Fruit fly (Drosophila melanogaster): Measurements from ENCODE around the gene CG1806.

The CG1806 gene

DNA sequence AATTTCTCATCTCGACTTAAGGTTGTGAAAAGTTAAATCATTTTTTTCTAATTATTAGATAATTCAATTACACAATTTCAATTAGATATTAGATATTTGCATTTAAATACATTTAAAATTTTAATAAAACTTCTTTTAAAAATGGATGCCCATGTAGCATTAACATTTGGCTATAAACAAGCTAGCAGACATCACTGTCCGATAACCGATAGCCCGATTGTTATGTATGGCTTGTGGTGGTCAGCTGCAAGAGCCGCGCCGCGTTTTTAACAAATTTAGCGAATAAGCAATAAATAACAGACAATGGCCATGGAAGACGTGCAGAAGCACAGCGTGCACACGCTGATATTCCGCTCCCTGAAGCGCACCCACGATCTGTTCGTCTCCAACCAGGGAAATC, 13.9 kb downstream of the CG1806 start, which contains the start of gene Tango4 (continued):
- TF ChIP-seq crp (GFP tag; optimal IDR thresholded peaks at IDR 0.05) (peak in 1 of 2 experiments; percentile 59), unc-4 (GFP tag; IDR thresholded peaks at IDR 0.05; ENCODE audit: partially characterized antibody) (no peak), bsh (GFP tag; optimal IDR thresholded peaks at IDR 0.05) (no peak), stwl (tag; optimal IDR thresholded peaks at IDR 0.05) (peak; percentile 27), CG8924 (tag; optimal IDR thresholded peaks at IDR 0.05) (no peak), CG17802 (tag; optimal IDR thresholded peaks at IDR 0.05) (no peak), H15 (GFP tag; IDR thresholded peaks at IDR 0.05) (no peak), GATAe (GFP tag; conservative IDR thresholded peaks at IDR 0.05) (no peak), oc (tag; optimal IDR thresholded peaks at IDR 0.05) (no peak), wdn (GFP tag; IDR thresholded peaks at IDR 0.05) (no peak), gt (GFP tag; IDR thresholded peaks at IDR 0.05) (no peak), Sry-β (GFP tag; optimal IDR thresholded peaks at IDR 0.05) (peak; percentile 90), MBD-R2 (GFP tag; IDR thresholded peaks at IDR 0.05) (peak; percentile 88), Ptx1 (GFP tag; IDR thresholded peaks at IDR 0.05) (no peak), CG17359 (tag; optimal IDR thresholded peaks at IDR 0.05) (no peak), ind (GFP tag; optimal IDR thresholded peaks at IDR 0.05) (no peak), CG8089 (GFP tag; optimal IDR thresholded peaks at IDR 0.05) (no peak), CG13287 (GFP tag; IDR thresholded peaks at IDR 0.05; ENCODE audit: partially characterized antibody) (peak; percentile 31), CG7271 (tag; optimal IDR thresholded peaks at IDR 0.05) (no peak), Six4 (GFP tag; optimal IDR thresholded peaks at IDR 0.05) (no peak), tup (GFP tag; optimal IDR thresholded peaks at IDR 0.05) (no peak), fd64A (GFP tag; optimal IDR thresholded peaks at IDR 0.05) (no peak), Eip74EF (GFP tag; optimal IDR thresholded peaks at IDR 0.05) (no peak), CG10959 (GFP tag; IDR thresholded peaks at IDR 0.05) (no peak), HLH4C (GFP tag; IDR thresholded peaks at IDR 0.05; ENCODE audit: partially characterized antibody) (peak; percentile 32), hb (GFP tag; IDR thresholded peaks at IDR 0.05; ENCODE audit: partially characterized antibody) (peak; percentile 66; the same call in 2 of the 3 replicates), Opbp (GFP tag; IDR thresholded peaks at IDR 0.05; ENCODE audit: partially characterized antibody) (0 out of 3 replicates have a peak, but pooled peaks have one; percentile 35), sens (GFP tag) (no peak), bigmax (GFP tag; optimal IDR thresholded peaks at IDR 0.05) (no peak), Lim3 (GFP tag; IDR thresholded peaks at IDR 0.05) (no peak), kay (GFP tag; optimal IDR thresholded peaks at IDR 0.05) (no peak), zf30C (GFP tag; optimal IDR thresholded peaks at IDR 0.05) (no peak), gsb (GFP tag; IDR thresholded peaks at IDR 0.05) (no peak), Dref (GFP tag; IDR thresholded peaks at IDR 0.05) (peak; percentile 69)

DNA sequence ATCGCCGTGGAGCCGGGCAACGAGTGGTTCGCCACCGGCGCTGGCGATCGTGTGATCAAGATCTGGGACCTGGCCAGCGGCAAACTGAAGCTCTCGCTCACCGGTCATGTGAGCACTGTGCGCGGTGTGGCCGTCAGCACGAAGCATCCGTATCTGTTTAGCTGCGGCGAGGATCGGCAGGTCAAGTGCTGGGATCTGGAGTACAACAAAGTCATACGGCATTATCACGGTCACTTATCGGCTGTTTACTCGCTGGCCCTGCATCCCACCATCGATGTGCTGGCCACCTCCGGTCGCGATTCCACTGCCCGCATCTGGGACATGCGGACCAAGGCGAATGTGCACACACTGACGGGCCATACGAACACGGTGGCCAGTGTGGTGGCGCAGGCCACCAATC, 14.8 kb downstream of the CG1806 start:
- TF ChIP-seq CG8478 (optimal IDR thresholded peaks at IDR 0.05) (peak; percentile 2), CG11456 (GFP tag; IDR thresholded peaks at IDR 0.05) (no peak), CG16813 (GFP tag; IDR thresholded peaks at IDR 0.05; ENCODE audit: partially characterized antibody) (no peak), B-H1 (GFP tag; IDR thresholded peaks at IDR 0.05) (no peak), CG14441 (GFP tag; IDR thresholded peaks at IDR 0.05) (no peak), CG5953 (GFP tag; IDR thresholded peaks at IDR 0.05) (no peak), ind (GFP tag; optimal IDR thresholded peaks at IDR 0.05) (no peak), HmgD (GFP tag; optimal IDR thresholded peaks at IDR 0.05) (no peak), CG6654 (GFP tag; optimal IDR thresholded peaks at IDR 0.05) (no peak)
